Worm (Caenorhabditis elegans) whole organism, L1 larva: ENCODE data around the gene F11G11.13.

ENCODE experiments used
- C04F5.9 ChIP-seq: sonication (generic microtip); optimal IDR thresholded peaks from 2 replicates; lab custom pipeline; 2016; ENCODE audit warnings: missing genetic modification characterization, missing compliant biosample characterization
- egl-27 ChIP-seq, 2 experiments: fragments of 150-350 bp in 1 of 2; sonication (generic microtip); optimal IDR thresholded peaks; 3 replicates each; lab custom pipeline; 2017 to 2018; ENCODE audit warnings: missing biosample characterization in 2 of 2, missing genetic modification characterization in 2 of 2, missing genetic modification reagents in 2 of 2
- fkh-10 ChIP-seq: sonication (generic microtip); optimal IDR thresholded peaks from 2 replicates; lab custom pipeline; 2017; ENCODE audit warnings: missing biosample characterization, missing genetic modification reagents, missing genetic modification characterization
- jun-1 ChIP-seq: fragments of 150-350 bp; optimal IDR thresholded peaks from 2 replicates; lab custom pipeline; 2014; ENCODE audit warnings: missing biosample characterization, missing genetic modification reagents, missing genetic modification characterization
- mdl-1 ChIP-seq, 2 experiments: fragments of 150-350 bp; optimal IDR thresholded peaks; 2 replicates each; lab custom pipeline; 2014 to 2017; ENCODE audit warnings: missing biosample characterization in 2 of 2, missing genetic modification characterization in 2 of 2, inconsistent platforms in 1 of 2

DNA sequence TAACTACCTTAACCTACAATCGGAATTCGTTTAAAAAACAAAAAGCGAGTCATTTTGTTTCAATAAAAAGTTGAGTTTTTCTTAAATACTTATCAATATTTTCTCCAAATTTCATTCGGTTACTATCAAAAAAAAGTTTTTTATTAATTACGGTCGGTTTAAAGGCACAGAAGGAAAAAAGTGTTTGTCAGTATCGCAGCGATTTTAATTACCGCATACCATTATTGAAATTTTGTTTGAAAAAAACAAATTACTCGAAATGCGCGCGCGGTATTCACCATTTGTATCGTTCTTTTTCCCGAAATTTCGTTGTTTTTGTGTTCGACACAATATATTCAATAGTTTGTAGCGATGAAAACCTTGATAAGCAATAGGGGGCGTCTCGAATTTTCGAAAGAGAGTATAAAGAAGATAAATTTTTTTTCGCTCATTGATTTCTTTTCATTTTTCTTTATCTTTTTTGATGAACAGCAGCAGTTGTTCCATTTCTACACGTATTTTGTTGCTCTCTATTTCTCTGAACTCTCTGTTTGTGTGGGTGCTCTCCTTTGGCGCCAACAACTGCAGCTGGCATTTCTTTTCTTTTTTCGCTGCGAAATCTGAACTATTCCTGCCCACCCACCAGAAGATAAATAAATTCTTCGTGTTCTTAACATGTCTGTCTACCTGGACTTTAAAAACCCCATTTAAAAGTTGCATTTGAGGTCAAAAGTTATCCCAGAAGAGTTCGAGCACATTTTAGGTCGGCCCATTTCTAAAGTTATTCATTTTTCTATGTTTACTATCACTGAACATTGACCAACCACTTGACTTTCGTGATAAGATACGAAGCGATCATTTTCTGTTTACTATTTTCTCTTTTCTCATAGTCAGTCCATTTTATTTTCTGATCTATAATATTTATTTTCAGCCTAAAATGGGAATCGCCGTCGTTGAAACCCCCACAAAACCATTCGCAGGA, 12.8 kb upstream of the F11G11.13 start, which contains the start of gene pgm-1:
- TF ChIP-seq jun-1 (no peak), fkh-10 (GFP tag; lab: Kevin White, UChicago) (no peak), egl-27 (tag; optimal IDR thresholded peaks at IDR 0.05; lab: Kevin White, UChicago) (no peak), mdl-1 (tag; optimal IDR thresholded peaks at IDR 0.05; lab: Kevin White, UChicago) (no peak), C04F5.9 (tag; lab: Kevin White, UChicago) (no peak)
